Comparison of ENCODE assay signal across 3 worm cellular contexts in genomic region chrIV:10577600-10577999, ce11.
TF ChIP-seq lines count a peak whose summit lies in the region.

No protein-coding gene starts in this region.

TF ChIP-seq in whole organism, L1 larva, 84 proteins besides CTCF, POLR2A, EP300 and RAD21:
- TF ChIP-seq fkh-10 (GFP tag; optimal IDR thresholded peaks at IDR 0.05; lab: Kevin White, UChicago) (no peak), elt-2 (tag; optimal IDR thresholded peaks at IDR 0.05; lab: Kevin White, UChicago) (peak; percentile 45), unc-86 (tag; optimal IDR thresholded peaks at IDR 0.05; lab: Kevin White, UChicago) (no peak), nhr-76 (tag; optimal IDR thresholded peaks at IDR 0.05; lab: Kevin White, UChicago) (no peak), nhr-12 (tag; optimal IDR thresholded peaks at IDR 0.05; lab: Kevin White, UChicago) (no peak), tbx-2 (tag; optimal IDR thresholded peaks at IDR 0.05; lab: Kevin White, UChicago) (no peak)

TF ChIP-seq in whole organism, L4 larva, 104 proteins besides CTCF, POLR2A, EP300 and RAD21:
- TF ChIP-seq php-3 (GFP tag; IDR thresholded peaks at IDR 0.05; lab: Robert Waterston, UW): no peak
- no peak for TF ChIP-seq gei-8 (GFP tag; optimal IDR thresholded peaks at IDR 0.05; lab: Kevin White, UChicago)
- TF ChIP-seq zip-11 (GFP tag; IDR thresholded peaks at IDR 0.05; lab: Robert Waterston, UW): no peak
- peak; percentile 91 for TF ChIP-seq aha-1 (tag; lab: Kevin White, UChicago)
- TF ChIP-seq unc-62 (GFP tag; optimal IDR thresholded peaks at IDR 0.05 in 1 of 2; lab: Kevin White, UChicago): no peak
- no peak for TF ChIP-seq unc-62 (tag; optimal IDR thresholded peaks at IDR 0.05; lab: Kevin White, UChicago)
TF ChIP-seq in whole organism, L4 larva: peak in this region for 1.

TF ChIP-seq in whole organism, young adult, 124 proteins besides CTCF, POLR2A, EP300 and RAD21:
- TF ChIP-seq ceh-79 (tag; optimal IDR thresholded peaks at IDR 0.05; lab: Kevin White, UChicago) (no peak), snpc-4 (GFP tag; optimal IDR thresholded peaks at IDR 0.05; lab: Kevin White, UChicago) (no peak), snpc-4 (tag; optimal IDR thresholded peaks at IDR 0.05; lab: Kevin White, UChicago) (no peak), nhr-80 (tag; optimal IDR thresholded peaks at IDR 0.05; lab: Kevin White, UChicago) (peak; percentile 37)
